Worm (Caenorhabditis elegans): ENCODE results near the gene F46F5.1.
"Not testable (repeated sequence)": the region's sequence is repeated elsewhere in the genome, so short reads cannot be mapped to it uniquely, and the experiment has no call there.

Gene F46F5.1

ce11 chrII:791828-792227, at the start of gene F46F5.1:
Gene F46F5.1 (minus strand): TSS chrII:791928.
- TF ChIP-seq dao-5 (tag; optimal IDR thresholded peaks at IDR 0.05) (no peak), him-1 (tag; optimal IDR thresholded peaks at IDR 0.05) (no peak), W03F9.2 (tag; optimal IDR thresholded peaks at IDR 0.05) (no peak)

ce11 chrII:840131-840530, 48.4 kb upstream of the F46F5.1 start, which contains the start of gene clc-33:
Gene clc-33 (plus strand): TSS chrII:840431.
- TF ChIP-seq W03F9.2 (tag; optimal IDR thresholded peaks at IDR 0.05), result no peak
- TF ChIP-seq him-1 (tag; optimal IDR thresholded peaks at IDR 0.05), result no peak
- no peak for TF ChIP-seq dao-5 (tag; optimal IDR thresholded peaks at IDR 0.05)

- TF ChIP-seq him-1 (tag; optimal IDR thresholded peaks at IDR 0.05) (no peak), dao-5 (tag; optimal IDR thresholded peaks at IDR 0.05) (no peak), W03F9.2 (tag; optimal IDR thresholded peaks at IDR 0.05) (no peak)
Measured at ce11 chrII:838414-838813, 46.7 kb upstream of the F46F5.1 start, which contains the start of gene F28A10.8. Gene F28A10.8 (minus strand): TSS chrII:838514.

- TF ChIP-seq W03F9.2 (tag; optimal IDR thresholded peaks at IDR 0.05), result no peak
- TF ChIP-seq him-1 (tag; optimal IDR thresholded peaks at IDR 0.05), result no peak
- TF ChIP-seq dao-5 (tag; optimal IDR thresholded peaks at IDR 0.05), result no peak
Measured at ce11 chrII:825521-825920, 33.8 kb upstream of the F46F5.1 start, which contains the start of gene F28A10.1. Gene F28A10.1 (plus strand): TSS chrII:825821.

ce11 chrII:823529-823928, 31.8 kb upstream of the F46F5.1 start, which contains the start of gene F46F5.10:
Gene F46F5.10 (plus strand): TSS chrII:823829.
- TF ChIP-seq him-1 (tag; optimal IDR thresholded peaks at IDR 0.05), result no peak
- TF ChIP-seq W03F9.2 (tag; optimal IDR thresholded peaks at IDR 0.05), result no peak
- TF ChIP-seq dao-5 (tag; optimal IDR thresholded peaks at IDR 0.05), result no peak

ce11 chrII:822730-823129, 31.0 kb upstream of the F46F5.1 start, which contains the start of gene msrp-4:
Gene msrp-4 (minus strand): TSS chrII:822830.
- not testable (repeated sequence) for TF ChIP-seq dao-5, him-1, W03F9.2 (tag; optimal IDR thresholded peaks at IDR 0.05)

ce11 chrII:821514-821913, 29.8 kb upstream of the F46F5.1 start, which contains the start of gene F46F5.8:
Gene F46F5.8 (minus strand): TSS chrII:821614.
- TF ChIP-seq W03F9.2 (tag; optimal IDR thresholded peaks at IDR 0.05) (no peak), dao-5 (tag; optimal IDR thresholded peaks at IDR 0.05) (no peak), him-1 (tag; optimal IDR thresholded peaks at IDR 0.05) (no peak)

- TF ChIP-seq W03F9.2 (tag; optimal IDR thresholded peaks at IDR 0.05) (no peak), dao-5 (tag; optimal IDR thresholded peaks at IDR 0.05) (no peak), him-1 (tag; optimal IDR thresholded peaks at IDR 0.05) (no peak)
Measured at ce11 chrII:820519-820918, 28.8 kb upstream of the F46F5.1 start, which contains the start of gene F46F5.7. Gene F46F5.7 (minus strand): TSS chrII:820619.

ce11 chrII:814737-815136, 23.0 kb upstream of the F46F5.1 start, which contains the start of gene msrp-3:
Gene msrp-3 (minus strand): TSS chrII:814837.
- TF ChIP-seq dao-5 (tag; optimal IDR thresholded peaks at IDR 0.05) (no peak), him-1 (tag; optimal IDR thresholded peaks at IDR 0.05) (no peak), W03F9.2 (tag; optimal IDR thresholded peaks at IDR 0.05) (no peak)

- no peak for TF ChIP-seq him-1 (tag; optimal IDR thresholded peaks at IDR 0.05)
- no peak for TF ChIP-seq W03F9.2 (tag; optimal IDR thresholded peaks at IDR 0.05)
- no peak for TF ChIP-seq dao-5 (tag; optimal IDR thresholded peaks at IDR 0.05)
Measured at ce11 chrII:812917-813316, 21.2 kb upstream of the F46F5.1 start, which contains the start of gene F46F5.5. Gene F46F5.5 (minus strand): TSS chrII:813017.

- TF ChIP-seq him-1 (tag; optimal IDR thresholded peaks at IDR 0.05), result no peak
- no peak for TF ChIP-seq dao-5 (tag; optimal IDR thresholded peaks at IDR 0.05)
- no peak for TF ChIP-seq W03F9.2 (tag; optimal IDR thresholded peaks at IDR 0.05)
Measured at ce11 chrII:808457-808856, 16.7 kb upstream of the F46F5.1 start, which contains the start of gene F46F5.11. Gene F46F5.11 (plus strand): TSS chrII:808757.

ce11 chrII:803009-803408, 11.3 kb upstream of the F46F5.1 start, which contains the start of gene F46F5.13:
Gene F46F5.13 (plus strand): TSS chrII:803309.
- no peak for TF ChIP-seq W03F9.2 (tag; optimal IDR thresholded peaks at IDR 0.05)
- no peak for TF ChIP-seq dao-5 (tag; optimal IDR thresholded peaks at IDR 0.05)
- no peak for TF ChIP-seq him-1 (tag; optimal IDR thresholded peaks at IDR 0.05)

ce11 chrII:799700-800099, 8.0 kb upstream of the F46F5.1 start, which contains the start of gene F46F5.14:
Gene F46F5.14 (plus strand): TSS chrII:800000.
- TF ChIP-seq W03F9.2 (tag; optimal IDR thresholded peaks at IDR 0.05) (no peak), him-1 (tag; optimal IDR thresholded peaks at IDR 0.05) (no peak), dao-5 (tag; optimal IDR thresholded peaks at IDR 0.05) (no peak)

ce11 chrII:797445-797844, 5.7 kb upstream of the F46F5.1 start:
- TF ChIP-seq W03F9.2 (tag; optimal IDR thresholded peaks at IDR 0.05), result no peak
- TF ChIP-seq dao-5 (tag; optimal IDR thresholded peaks at IDR 0.05), result no peak
- no peak for TF ChIP-seq him-1 (tag; optimal IDR thresholded peaks at IDR 0.05)

- TF ChIP-seq W03F9.2 (tag; optimal IDR thresholded peaks at IDR 0.05) (no peak), dao-5 (tag; optimal IDR thresholded peaks at IDR 0.05) (no peak), him-1 (tag; optimal IDR thresholded peaks at IDR 0.05) (no peak)
Measured at ce11 chrII:796916-797315, 5.2 kb upstream of the F46F5.1 start.
